Worm (Caenorhabditis elegans): Measurements from ENCODE around the gene sid-3.

sid-3 gene

DNA sequence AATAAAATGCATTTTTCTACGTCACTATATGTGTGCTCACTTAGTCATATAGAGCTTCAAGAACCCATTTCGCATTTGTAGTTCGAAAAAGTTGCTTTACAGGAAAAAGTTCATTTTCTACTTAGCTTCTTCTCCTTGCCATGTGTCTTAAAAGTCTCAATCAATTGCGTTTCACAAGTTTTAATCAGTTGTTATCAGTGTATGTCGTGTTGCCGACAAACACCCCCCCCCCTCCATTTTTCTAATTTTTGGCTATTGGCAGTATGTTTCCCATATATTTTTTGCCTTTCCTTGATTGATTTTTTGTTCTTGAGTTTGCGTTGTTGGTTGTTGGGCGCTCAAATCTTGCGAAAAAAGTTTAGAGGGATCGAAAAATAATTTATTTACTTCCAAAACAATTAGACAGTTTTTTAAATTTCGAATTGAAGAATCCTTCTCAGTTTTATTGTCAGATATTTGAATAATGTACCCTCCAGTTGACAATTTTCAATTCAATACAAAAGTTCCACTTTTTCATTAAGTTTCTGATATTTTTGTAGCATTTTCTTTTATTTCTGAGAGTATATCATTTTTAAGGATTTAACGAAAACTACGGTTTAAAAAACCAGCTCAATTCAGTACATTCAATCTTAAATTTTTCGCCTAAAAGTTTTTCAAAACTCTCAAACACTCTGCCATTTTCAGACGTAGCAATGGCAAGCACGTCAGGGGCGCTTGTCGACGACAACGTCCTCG, at the start of gene sid-3:
sid-3 (plus strand) TSS at position 685 of the 735 bp plus-strand sequence.
- TF ChIP-seq dmd-6 (GFP tag; IDR thresholded peaks at IDR 0.05) (peak; percentile 80), dve-1 (tag; optimal IDR thresholded peaks at IDR 0.05; ENCODE audit: insufficient read depth) (peak; percentile 33), tra-1 (GFP tag; IDR thresholded peaks at IDR 0.05) (peak; percentile 66; the same call in 1 of the 2 replicates), lin-1 (GFP tag; IDR thresholded peaks at IDR 0.05) (no peak), jun-1 (tag; optimal IDR thresholded peaks at IDR 0.05) (no peak), F26F4.8 (GFP tag; conservative IDR thresholded peaks at IDR 0.05) (no peak), D1046.2 (GFP tag; IDR thresholded peaks at IDR 0.05) (no peak), mxl-3 (GFP tag; optimal IDR thresholded peaks at IDR 0.05) (peak; percentile 23), hlh-11 (tag; optimal IDR thresholded peaks at IDR 0.05) (peak; percentile 55), mes-2 (tag; optimal IDR thresholded peaks at IDR 0.05; ENCODE audit: poor library complexity, severe bottlenecking) (peak; percentile 25), nhr-28 (tag; optimal IDR thresholded peaks at IDR 0.05) (peak; percentile 53), aha-1 (tag) (peak; percentile 96), pqm-1 (tag; optimal IDR thresholded peaks at IDR 0.05) (peak; percentile 75), daf-16 (GFP tag; optimal IDR thresholded peaks at IDR 0.05) (no peak), daf-16 (tag; optimal IDR thresholded peaks at IDR 0.05) (peak; percentile 51), nhr-42 (GFP tag; IDR thresholded peaks at IDR 0.05) (no peak), F37D6.2 (tag; optimal IDR thresholded peaks at IDR 0.05) (no peak), nhr-6 (tag; optimal IDR thresholded peaks at IDR 0.05) (no peak)

DNA sequence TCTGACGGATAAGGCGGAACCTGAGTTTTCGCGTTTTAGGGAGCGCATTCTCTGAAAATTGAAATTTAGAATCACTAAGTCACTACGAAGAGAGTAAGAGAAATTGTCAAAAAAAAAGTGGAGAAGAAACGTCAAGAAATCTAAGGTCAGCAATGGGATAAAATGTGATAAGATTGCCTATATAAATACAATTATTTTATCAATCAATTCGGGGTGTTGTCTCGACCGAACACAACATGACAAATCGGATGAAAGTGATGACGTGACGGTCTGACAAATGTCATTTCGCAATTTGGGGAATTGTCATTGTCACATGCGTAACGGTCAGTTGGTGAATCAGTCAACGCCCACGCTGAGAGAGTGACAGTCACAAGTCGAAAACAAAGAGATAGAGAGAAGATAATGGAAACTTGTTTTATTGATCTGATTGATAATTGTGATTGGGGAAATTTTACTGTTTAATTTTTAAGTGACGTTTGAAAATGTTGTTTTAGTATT, 48.1 kb upstream of the sid-3 start, which contains the start of gene cnp-3:
cnp-3 (minus strand) TSS at position 51 of the 498 bp plus-strand sequence.
- TF ChIP-seq dve-1 (tag; optimal IDR thresholded peaks at IDR 0.05; ENCODE audit: insufficient read depth) (peak; percentile 60), nhr-77 (tag; optimal IDR thresholded peaks at IDR 0.05) (no peak), nhr-11 (tag; optimal IDR thresholded peaks at IDR 0.05) (no peak), lin-15B (tag; optimal IDR thresholded peaks at IDR 0.05) (no peak), hlh-30 (tag; optimal IDR thresholded peaks at IDR 0.05; ENCODE audit: insufficient read depth) (peak; percentile 91), T20F7.1 (GFP tag; optimal IDR thresholded peaks at IDR 0.05) (no peak), Y75B8A.6 (GFP tag; IDR thresholded peaks at IDR 0.05) (no peak), mep-1 (tag; optimal IDR thresholded peaks at IDR 0.05) (peak; percentile 32), mes-2 (tag; optimal IDR thresholded peaks at IDR 0.05; ENCODE audit: poor library complexity, severe bottlenecking) (no peak), hif-1 (tag; optimal IDR thresholded peaks at IDR 0.05) (peak in 1 of 2 experiments; percentile 18), nhr-41 (GFP tag; IDR thresholded peaks at IDR 0.05) (no peak), daf-12 (tag; optimal IDR thresholded peaks at IDR 0.05) (no peak), ces-1 (GFP tag; optimal IDR thresholded peaks at IDR 0.05) (no peak), pha-4 (GFP tag; IDR thresholded peaks at IDR 0.05) (no peak), pha-4 (tag; optimal IDR thresholded peaks at IDR 0.05) (no peak), daf-16 (GFP tag; optimal IDR thresholded peaks at IDR 0.05) (no peak), daf-16 (tag; optimal IDR thresholded peaks at IDR 0.05) (peak; percentile 47), unc-130 (GFP tag; optimal IDR thresholded peaks at IDR 0.05) (no peak), nhr-42 (GFP tag; IDR thresholded peaks at IDR 0.05) (no peak), attf-4 (tag; optimal IDR thresholded peaks at IDR 0.05) (no peak), nhr-237 (tag; optimal IDR thresholded peaks at IDR 0.05) (no peak), zfp-3 (GFP tag; conservative IDR thresholded peaks at IDR 0.05) (no peak), php-3 (GFP tag; IDR thresholded peaks at IDR 0.05) (no peak), set-16 (GFP tag; IDR thresholded peaks at IDR 0.05) (no peak), lin-13 (GFP tag; optimal IDR thresholded peaks at IDR 0.05) (peak; percentile 20), zfp-2 (tag; optimal IDR thresholded peaks at IDR 0.05) (no peak), mxl-3 (GFP tag; optimal IDR thresholded peaks at IDR 0.05) (peak; percentile 68), dpl-1 (GFP tag; optimal IDR thresholded peaks at IDR 0.05) (no peak), zip-2 (tag; optimal IDR thresholded peaks at IDR 0.05) (no peak), ceh-28 (tag; optimal IDR thresholded peaks at IDR 0.05) (no peak), aly-2 (tag; optimal IDR thresholded peaks at IDR 0.05) (no peak), pqm-1 (tag; optimal IDR thresholded peaks at IDR 0.05) (peak; percentile 2), unc-62 (GFP tag; optimal IDR thresholded peaks at IDR 0.05 in 1 of 2) (peak in 1 of 2 experiments; percentile 61), unc-62 (tag; optimal IDR thresholded peaks at IDR 0.05) (no peak), cey-2 (tag; optimal IDR thresholded peaks at IDR 0.05; ENCODE audit: borderline replicate concordance, insufficient read depth) (no peak), Y105C5A.15 (GFP tag; IDR thresholded peaks at IDR 0.05) (no peak), zip-11 (GFP tag; IDR thresholded peaks at IDR 0.05) (no peak)
